Worm (Caenorhabditis elegans): ENCODE data around the gene fbxa-72.

fbxa-72 gene

ce11 chrV:676550-677084 lies at the start of gene fbxa-72, which contains the start of gene srx-21:
Gene fbxa-72, minus strand, starts transcription at chrV:676753.
Gene srx-21, plus strand, starts transcription at chrV:677034.
- TF ChIP-seq syd-9 (tag; optimal IDR thresholded peaks at IDR 0.05): no peak
- TF ChIP-seq nhr-232 (tag; optimal IDR thresholded peaks at IDR 0.05): no peak
- no peak for TF ChIP-seq madf-2 (tag; optimal IDR thresholded peaks at IDR 0.05)
- TF ChIP-seq ceh-19 (GFP tag; optimal IDR thresholded peaks at IDR 0.05): no peak
- TF ChIP-seq ceh-2 (tag; optimal IDR thresholded peaks at IDR 0.05): no peak
- no peak for TF ChIP-seq ceh-9 (tag; optimal IDR thresholded peaks at IDR 0.05)
- TF ChIP-seq Y22D7AL.16 (tag; optimal IDR thresholded peaks at IDR 0.05): no peak
- no peak for TF ChIP-seq lim-6 (tag; optimal IDR thresholded peaks at IDR 0.05)
- TF ChIP-seq pax-1 (tag; optimal IDR thresholded peaks at IDR 0.05): no peak
- TF ChIP-seq zip-5 (tag; optimal IDR thresholded peaks at IDR 0.05): no peak
- TF ChIP-seq fkh-10 (GFP tag; optimal IDR thresholded peaks at IDR 0.05): no peak
- TF ChIP-seq F13H6.1 (tag; optimal IDR thresholded peaks at IDR 0.05): no peak
- no peak for TF ChIP-seq unc-86 (tag; optimal IDR thresholded peaks at IDR 0.05)
- no peak for TF ChIP-seq hlh-8 (tag; optimal IDR thresholded peaks at IDR 0.05)
- no peak for TF ChIP-seq ceh-34 (tag; optimal IDR thresholded peaks at IDR 0.05)
- no peak for TF ChIP-seq ceh-22 (tag; optimal IDR thresholded peaks at IDR 0.05)
- no peak for TF ChIP-seq pat-9 (tag; optimal IDR thresholded peaks at IDR 0.05)
- no peak for TF ChIP-seq fkh-6 (tag; optimal IDR thresholded peaks at IDR 0.05)
- TF ChIP-seq odd-2 (tag; optimal IDR thresholded peaks at IDR 0.05): no peak

- TF ChIP-seq hlh-8 (tag; optimal IDR thresholded peaks at IDR 0.05): no peak
- TF ChIP-seq pax-1 (tag; optimal IDR thresholded peaks at IDR 0.05): no peak
- no peak for TF ChIP-seq pat-9 (tag; optimal IDR thresholded peaks at IDR 0.05)
- TF ChIP-seq ceh-34 (tag; optimal IDR thresholded peaks at IDR 0.05): no peak
- no peak for TF ChIP-seq hlh-15 (tag; optimal IDR thresholded peaks at IDR 0.05)
- TF ChIP-seq ceh-45 (GFP tag; IDR thresholded peaks at IDR 0.05): no peak
- TF ChIP-seq odd-2 (tag; optimal IDR thresholded peaks at IDR 0.05): no peak
- TF ChIP-seq unc-3 (GFP tag; conservative IDR thresholded peaks at IDR 0.05): no peak
- no peak for TF ChIP-seq unc-3 (tag; optimal IDR thresholded peaks at IDR 0.05)
- no peak for TF ChIP-seq eyg-1 (tag; optimal IDR thresholded peaks at IDR 0.05)
- TF ChIP-seq ceh-18 (tag; optimal IDR thresholded peaks at IDR 0.05): no peak
- TF ChIP-seq unc-42 (tag; optimal IDR thresholded peaks at IDR 0.05): no peak
- TF ChIP-seq che-1 (tag; optimal IDR thresholded peaks at IDR 0.05): no peak
- TF ChIP-seq unc-86 (tag; optimal IDR thresholded peaks at IDR 0.05): no peak
- TF ChIP-seq lin-11 (tag; optimal IDR thresholded peaks at IDR 0.05): no peak
These were observed 49.4 kb upstream of the fbxa-72 start for ce11 chrV:725807-726572.

- no peak for TF ChIP-seq npax-4 (tag; optimal IDR thresholded peaks at IDR 0.05)
- no peak for TF ChIP-seq madf-2 (tag; optimal IDR thresholded peaks at IDR 0.05)
- TF ChIP-seq hlh-13 (GFP tag; optimal IDR thresholded peaks at IDR 0.05): no peak
- no peak for TF ChIP-seq nfya-1 (tag; optimal IDR thresholded peaks at IDR 0.05)
- peak; percentile 21 for TF ChIP-seq syd-9 (tag; optimal IDR thresholded peaks at IDR 0.05)
- no peak for TF ChIP-seq ceh-30 (tag; optimal IDR thresholded peaks at IDR 0.05)
These were observed 48.6 kb upstream of the fbxa-72 start for ce11 chrV:724946-725806.

- no peak for TF ChIP-seq ceh-45 (GFP tag; IDR thresholded peaks at IDR 0.05)
- no peak for TF ChIP-seq odd-2 (tag; optimal IDR thresholded peaks at IDR 0.05)
- TF ChIP-seq ceh-6 (GFP tag; optimal IDR thresholded peaks at IDR 0.05): no peak
- no peak for TF ChIP-seq fkh-10 (GFP tag; optimal IDR thresholded peaks at IDR 0.05)
- no peak for TF ChIP-seq pat-9 (tag; optimal IDR thresholded peaks at IDR 0.05)
- TF ChIP-seq hlh-6 (tag; optimal IDR thresholded peaks at IDR 0.05): no peak
- no peak for TF ChIP-seq hlh-13 (GFP tag; optimal IDR thresholded peaks at IDR 0.05)
- no peak for TF ChIP-seq mec-3 (tag; optimal IDR thresholded peaks at IDR 0.05; ENCODE audit: borderline replicate concordance)
- no peak for TF ChIP-seq lim-6 (tag; optimal IDR thresholded peaks at IDR 0.05)
- no peak for TF ChIP-seq ceh-31 (tag; optimal IDR thresholded peaks at IDR 0.05)
- no peak for TF ChIP-seq F13H6.1 (tag; optimal IDR thresholded peaks at IDR 0.05)
- TF ChIP-seq pag-3 (tag; optimal IDR thresholded peaks at IDR 0.05; ENCODE audit: borderline replicate concordance): no peak
These were observed 47.9 kb upstream of the fbxa-72 start for ce11 chrV:724470-724890.

All from whole organism, late embryonic.